Comparison of ENCODE assay signal across 3 worm cellular contexts in the genomic region with DNA sequence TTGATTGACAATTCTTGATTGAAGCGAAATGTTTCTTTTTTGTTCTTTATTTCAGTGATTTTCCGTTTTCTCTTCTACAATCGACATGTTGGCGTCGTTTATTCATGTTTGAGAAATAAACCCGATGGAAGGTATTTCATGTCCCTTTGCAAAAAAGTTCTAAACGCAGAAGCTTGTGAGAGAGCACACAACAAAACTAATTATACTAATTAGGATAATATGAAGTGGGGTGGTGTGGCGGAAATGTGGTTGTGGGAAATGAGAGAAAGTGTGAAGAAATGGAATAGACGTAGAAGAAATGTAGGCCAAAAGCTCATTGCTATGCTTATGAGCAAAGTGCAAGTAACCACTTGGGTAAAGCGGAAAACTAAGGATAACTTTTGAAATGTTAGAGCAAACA.
A peak's percentile ranks its signal among the peaks of the same experiment; 100 is the strongest.
TF ChIP-seq lines count a peak whose summit lies in the region.

No protein-coding gene starts in this region.

TF ChIP-seq in whole organism, L1 larva, 84 proteins besides CTCF, POLR2A, EP300 and RAD21:
- peak; percentile 26 for TF ChIP-seq ceh-8 (GFP tag; optimal IDR thresholded peaks at IDR 0.05; lab: Kevin White, UChicago)
- no peak for TF ChIP-seq nhr-47 (tag; optimal IDR thresholded peaks at IDR 0.05; lab: Kevin White, UChicago)
- TF ChIP-seq dsc-1 (tag; optimal IDR thresholded peaks at IDR 0.05; lab: Kevin White, UChicago), result peak; percentile 82
- TF ChIP-seq lin-14 (GFP tag; optimal IDR thresholded peaks at IDR 0.05; lab: Kevin White, UChicago), result peak; percentile 31
- no peak for TF ChIP-seq fkh-8 (tag; optimal IDR thresholded peaks at IDR 0.05; lab: Kevin White, UChicago)
- no peak for TF ChIP-seq ets-5 (GFP tag; IDR thresholded peaks at IDR 0.05; lab: Robert Waterston, UW)

TF ChIP-seq in whole organism, late embryonic, 69 proteins besides CTCF, POLR2A, EP300 and RAD21:
- TF ChIP-seq unc-42 (tag; optimal IDR thresholded peaks at IDR 0.05; lab: Kevin White, UChicago), result peak; percentile 89
- no peak for TF ChIP-seq ahr-1 (tag; optimal IDR thresholded peaks at IDR 0.05; lab: Kevin White, UChicago)
- TF ChIP-seq ceh-14 (tag; optimal IDR thresholded peaks at IDR 0.05; lab: Kevin White, UChicago), result no peak

TF ChIP-seq in whole organism, mixed stage, embryonic, 35 proteins besides CTCF, POLR2A, EP300 and RAD21:
- TF ChIP-seq cnd-1 (tag; optimal IDR thresholded peaks at IDR 0.05; lab: Kevin White, UChicago) (no peak), ces-1 (GFP tag; optimal IDR thresholded peaks at IDR 0.05; lab: Kevin White, UChicago) (peak; percentile 94), drap-1 (GFP tag; optimal IDR thresholded peaks at IDR 0.05; lab: Kevin White, UChicago) (no peak), unc-120 (tag; optimal IDR thresholded peaks at IDR 0.05; lab: Kevin White, UChicago; ENCODE audit: poor library complexity, severe bottlenecking) (no peak)
